Fruit fly (Drosophila melanogaster): ENCODE data around the gene CG14042.

DNA sequence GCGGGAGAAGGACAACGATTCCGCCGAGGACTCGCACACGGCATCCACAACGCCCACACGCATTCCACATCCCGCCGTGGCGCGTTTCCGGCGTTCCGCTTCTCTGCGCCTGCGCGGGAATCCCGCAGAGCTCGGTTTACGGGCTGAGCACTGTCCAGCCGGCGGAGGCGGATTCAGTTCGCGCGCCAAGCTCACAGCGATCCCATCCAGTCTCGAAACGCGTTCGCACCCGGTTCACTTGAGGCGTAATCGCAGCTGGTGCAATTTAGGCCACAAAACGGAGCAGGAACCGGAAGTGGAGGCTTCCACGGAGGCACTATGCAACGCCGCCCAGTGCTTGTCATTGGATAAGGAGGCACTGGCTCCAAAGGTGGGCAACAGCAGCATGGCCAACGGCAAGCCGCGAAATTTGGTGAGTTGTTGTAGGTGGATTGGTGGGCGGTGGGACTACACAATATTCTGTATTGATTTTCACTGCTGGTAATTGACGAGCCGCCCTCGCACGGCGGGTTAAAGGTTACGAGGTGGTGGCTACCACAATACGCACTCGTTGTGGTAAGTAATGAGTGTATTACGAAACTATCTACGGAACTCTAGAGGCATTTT, 25.4 kb downstream of the CG14042 start:
- TF ChIP-seq CG8478 (optimal IDR thresholded peaks at IDR 0.05) (no peak), CTCF (optimal IDR thresholded peaks at IDR 0.05) (no peak)

Data from S2 (cell line).